Fruit fly (Drosophila melanogaster) whole organism, embryonic: ENCODE measurements around the gene CG6431.

Experiments used
- Abd-B ChIP-seq: fragments of 200-800 bp; sonication (Bioruptor generic); optimal IDR thresholded peaks from 2 replicates; lab custom pipeline; 2018; ENCODE audit warnings: missing biosample characterization, mild to moderate bottlenecking, missing genetic modification characterization, moderate library complexity
- Atf3 ChIP-seq: fragments of 200-800 bp; sonication (Bioruptor generic); optimal IDR thresholded peaks from 3 replicates; lab custom pipeline; 2016; ENCODE audit warnings: missing biosample characterization, missing genetic modification characterization
- BEAF-32 ChIP-seq: fragments of 200-800 bp; sonication (Bioruptor generic); optimal IDR thresholded peaks from 3 replicates; lab custom pipeline; 2017; ENCODE audit warnings: missing biosample characterization, missing genetic modification characterization, mild to moderate bottlenecking, moderate library complexity, missing genetic modification reagents
- CG1024 ChIP-seq: fragments of 200-800 bp; sonication (Bioruptor generic); IDR thresholded peaks from 2 replicates; pipeline ENCODE4 v1.3.6; 2022; ENCODE audit warnings: missing biosample characterization, missing genetic modification characterization
- CG10959 ChIP-seq: fragments of 200-800 bp; sonication (Bioruptor generic); IDR thresholded peaks from 2 replicates; pipeline ENCODE4 v1.3.6; 2022; ENCODE audit warnings: missing biosample characterization, missing genetic modification characterization
- CG11085 ChIP-seq: fragments of 200-800 bp; sonication (Bioruptor generic); IDR thresholded peaks from 2 replicates; pipeline ENCODE4 v1.3.6; 2022; ENCODE audit warnings: missing biosample characterization, missing genetic modification characterization
- CG12155 ChIP-seq: fragments of 200-800 bp; sonication (Bioruptor generic); optimal IDR thresholded peaks from 3 replicates; lab custom pipeline; 2016; ENCODE audit warnings: missing biosample characterization, missing genetic modification characterization
- CG13894 ChIP-seq: fragments of 200-800 bp; sonication (Bioruptor generic); optimal IDR thresholded peaks from 3 replicates; lab custom pipeline; 2018; ENCODE audit warnings: missing biosample characterization, mild to moderate bottlenecking, missing genetic modification characterization, moderate library complexity
- CG1603 ChIP-seq: fragments of 200-800 bp; sonication (Bioruptor generic); optimal IDR thresholded peaks from 2 replicates; lab custom pipeline; 2019; ENCODE audit warnings: missing biosample characterization, mild to moderate bottlenecking, missing genetic modification characterization, moderate library complexity
- CG16815 ChIP-seq: fragments of 200-800 bp; sonication (Bioruptor generic); optimal IDR thresholded peaks from 3 replicates; lab custom pipeline; 2017; ENCODE audit warnings: missing biosample characterization, mild to moderate bottlenecking, missing genetic modification characterization
- CG17328 ChIP-seq: fragments of 200-800 bp; sonication (Bioruptor generic); IDR thresholded peaks from 2 replicates; pipeline ENCODE4 v1.3.6; 2022; ENCODE audit warnings: missing biosample characterization, missing genetic modification characterization
- CG2116 ChIP-seq: fragments of 200-800 bp; sonication (Bioruptor generic); optimal IDR thresholded peaks from 3 replicates; lab custom pipeline; 2018; ENCODE audit warnings: missing biosample characterization, mild to moderate bottlenecking, missing genetic modification characterization
- CG3407 ChIP-seq: fragments of 200-800 bp; sonication (Bioruptor generic); optimal IDR thresholded peaks from 2 replicates; lab custom pipeline; 2018; ENCODE audit warnings: missing biosample characterization, mild to moderate bottlenecking, missing genetic modification characterization
- CG5953 ChIP-seq: fragments of 200-800 bp; sonication (Bioruptor generic); IDR thresholded peaks from 2 replicates; pipeline ENCODE4 v1.3.6; 2022; ENCODE audit warnings: missing biosample characterization, missing genetic modification characterization
- CG8290 ChIP-seq, 3 experiments: fragments of 200-800 bp; sonication (Bioruptor generic); optimal IDR thresholded peaks; 2 replicates each; lab custom pipeline; 2016 to 2019; ENCODE audit warnings: missing biosample characterization in 3 of 3, missing genetic modification characterization in 3 of 3, mild to moderate bottlenecking in 2 of 3, moderate library complexity in 1 of 3
- CG8359 ChIP-seq: fragments of 200-800 bp; sonication (Bioruptor generic); optimal IDR thresholded peaks from 2 replicates; lab custom pipeline; 2017; ENCODE audit warnings: missing biosample characterization, mild to moderate bottlenecking, missing genetic modification characterization, borderline replicate concordance
- Dip3 ChIP-seq: fragments of 200-800 bp; sonication (Bioruptor generic); optimal IDR thresholded peaks from 3 replicates; lab custom pipeline; 2016; ENCODE audit warnings: missing biosample characterization, missing genetic modification characterization
- Dref ChIP-seq: fragments of 200-800 bp; sonication (Bioruptor generic); IDR thresholded peaks from 2 replicates; pipeline ENCODE4 v1.3.6; 2022; ENCODE audit warnings: missing biosample characterization, missing genetic modification characterization
- E2f1 ChIP-seq: fragments of 200-800 bp; sonication (Bioruptor generic); IDR thresholded peaks from 2 replicates; pipeline ENCODE4 v1.3.6; 2022; ENCODE audit warnings: missing biosample characterization, missing genetic modification characterization
- HHEX ChIP-seq: fragments of 200-800 bp; sonication (Bioruptor generic); optimal IDR thresholded peaks from 3 replicates; lab custom pipeline; 2017; ENCODE audit warnings: missing biosample characterization, mild to moderate bottlenecking, missing genetic modification characterization, missing genetic modification reagents
- Hand ChIP-seq: fragments of 200-800 bp; sonication (Bioruptor generic); optimal IDR thresholded peaks from 2 replicates; lab custom pipeline; 2017; ENCODE audit warnings: mild to moderate bottlenecking, missing biosample characterization, missing genetic modification reagents, missing genetic modification characterization
- HmgD ChIP-seq: fragments of 200-800 bp; sonication (Bioruptor generic); optimal IDR thresholded peaks from 3 replicates; lab custom pipeline; 2016; ENCODE audit warnings: missing biosample characterization, missing genetic modification characterization
- HmgZ ChIP-seq: fragments of 200-800 bp; sonication (Bioruptor generic); optimal IDR thresholded peaks from 2 replicates; lab custom pipeline; 2018; ENCODE audit warnings: missing biosample characterization, mild to moderate bottlenecking, missing genetic modification characterization
- Hr78 ChIP-seq, 2 experiments: fragments of 200-800 bp in 1 of 2; fragments of >200 bp in 1 of 2; sonication (Bioruptor generic) in 1 of 2; optimal IDR thresholded peaks; 2 replicates each; lab custom pipeline; 2017 to 2019; ENCODE audit warnings: missing biosample characterization in 2 of 2, missing genetic modification characterization in 2 of 2, mild to moderate bottlenecking in 1 of 2, moderate library complexity in 1 of 2
- Med ChIP-seq: fragments of 200-800 bp; sonication (Bioruptor generic); peaks from one replicate; lab custom pipeline; 2016; ENCODE audit warnings: missing biosample characterization, missing genetic modification characterization, mild to moderate bottlenecking, inconsistent platforms, moderate library complexity
- Myb ChIP-seq: fragments of 200-800 bp; sonication (Bioruptor generic); optimal IDR thresholded peaks from 2 replicates; lab custom pipeline; 2016; ENCODE audit warnings: missing biosample characterization, missing genetic modification characterization
- Opbp ChIP-seq: fragments of 200-800 bp; sonication (Bioruptor generic); IDR thresholded peaks from 3 replicates; pipeline ENCODE4 v1.3.6; 2022; ENCODE audit warnings: missing biosample characterization, missing genetic modification characterization; ENCODE audit not compliant: partially characterized antibody
- Pdp1 ChIP-seq, 2 experiments: fragments of 200-800 bp; sonication (Bioruptor generic); optimal IDR thresholded peaks; 3 replicates each; lab custom pipeline; 2016; ENCODE audit warnings: missing biosample characterization in 2 of 2, missing genetic modification characterization in 2 of 2, mild to moderate bottlenecking in 1 of 2, moderate library complexity in 1 of 2
- Poxn ChIP-seq: fragments of 200-800 bp; sonication (Bioruptor generic); IDR thresholded peaks from 2 replicates; pipeline ENCODE4 v1.3.6; 2022; ENCODE audit warnings: missing biosample characterization, missing genetic modification characterization
- TFAM ChIP-seq: fragments of 200-800 bp; sonication (Bioruptor generic); optimal IDR thresholded peaks from 2 replicates; lab custom pipeline; 2017; ENCODE audit warnings: missing biosample characterization, missing genetic modification characterization, inconsistent platforms
- Tbp ChIP-seq: fragments of >200 bp; optimal IDR thresholded peaks from 2 replicates; lab custom pipeline; 2018; ENCODE audit warnings: missing biosample characterization, missing genetic modification characterization
- al ChIP-seq: fragments of 200-800 bp; sonication (Bioruptor generic); IDR thresholded peaks from 2 replicates; pipeline ENCODE4 v1.3.6; 2022; ENCODE audit warnings: missing biosample characterization, missing genetic modification characterization
- bbx ChIP-seq: fragments of 200-800 bp; sonication (Bioruptor generic); IDR thresholded peaks from 2 replicates; pipeline ENCODE4 v1.3.6; 2022; ENCODE audit warnings: missing biosample characterization, missing genetic modification characterization; ENCODE audit not compliant: partially characterized antibody
- bsh ChIP-seq, 2 experiments: fragments of 200-800 bp; sonication (Bioruptor generic); optimal IDR thresholded peaks; 2 replicates each; lab custom pipeline; 2017 to 2018; ENCODE audit warnings: mild to moderate bottlenecking in 2 of 2, missing biosample characterization in 2 of 2, missing genetic modification characterization in 2 of 2, moderate library complexity in 1 of 2
- cad ChIP-seq: fragments of >200 bp; optimal IDR thresholded peaks from 2 replicates; lab custom pipeline; 2017; ENCODE audit warnings: missing biosample characterization, missing genetic modification characterization
- emc ChIP-seq: fragments of 200-800 bp; sonication (Bioruptor generic); optimal IDR thresholded peaks from 2 replicates; lab custom pipeline; 2016; ENCODE audit warnings: missing biosample characterization, missing genetic modification characterization
- h ChIP-seq: fragments of >200 bp; optimal IDR thresholded peaks from 2 replicates; lab custom pipeline; 2017
- hth ChIP-seq: fragments of >200 bp; optimal IDR thresholded peaks from 2 replicates; lab custom pipeline; 2017; ENCODE audit warnings: inconsistent platforms
- ken ChIP-seq: fragments of 200-800 bp; sonication (Bioruptor generic); IDR thresholded peaks from 3 replicates; pipeline ENCODE4 v1.3.6; 2022; ENCODE audit warnings: missing biosample characterization, missing genetic modification characterization
- knrl ChIP-seq: fragments of 200-800 bp; sonication (Bioruptor generic); IDR thresholded peaks from 3 replicates; pipeline ENCODE4 v1.3.6; 2022; ENCODE audit warnings: missing biosample characterization, missing genetic modification characterization; ENCODE audit not compliant: partially characterized antibody
- maf-S ChIP-seq: fragments of 200-800 bp; sonication (Bioruptor generic); optimal IDR thresholded peaks from 2 replicates; lab custom pipeline; 2016; ENCODE audit warnings: missing biosample characterization, missing genetic modification characterization
- oc ChIP-seq: fragments of 200-800 bp; sonication (Bioruptor generic); optimal IDR thresholded peaks from 2 replicates; lab custom pipeline; 2018; ENCODE audit warnings: missing biosample characterization, mild to moderate bottlenecking, missing genetic modification characterization, moderate library complexity
- pfk ChIP-seq: fragments of 200-800 bp; sonication (Bioruptor generic); optimal IDR thresholded peaks from 2 replicates; lab custom pipeline; 2018; ENCODE audit warnings: missing biosample characterization, mild to moderate bottlenecking, missing genetic modification characterization, moderate library complexity
- pita ChIP-seq: fragments of 200-800 bp; sonication (Bioruptor generic); optimal IDR thresholded peaks from 2 replicates; lab custom pipeline; 2017; ENCODE audit warnings: missing biosample characterization, mild to moderate bottlenecking, missing genetic modification characterization
- ranshi ChIP-seq: fragments of 200-800 bp; sonication (Bioruptor generic); IDR thresholded peaks from 2 replicates; pipeline ENCODE4 v1.3.6; 2022; ENCODE audit warnings: missing biosample characterization, missing genetic modification characterization
- seq ChIP-seq: fragments of 200-800 bp; sonication (Bioruptor generic); IDR thresholded peaks from 2 replicates; pipeline ENCODE4 v1.3.6; 2022; ENCODE audit warnings: missing biosample characterization, missing genetic modification characterization
- sima ChIP-seq: fragments of 200-800 bp; sonication (Bioruptor generic); optimal IDR thresholded peaks from 2 replicates; lab custom pipeline; 2016; ENCODE audit warnings: missing biosample characterization, missing genetic modification characterization
- stwl ChIP-seq: fragments of 200-800 bp; sonication (Bioruptor generic); optimal IDR thresholded peaks from 3 replicates; lab custom pipeline; 2018; ENCODE audit warnings: missing biosample characterization, mild to moderate bottlenecking, missing genetic modification characterization, moderate library complexity
- tll ChIP-seq, 2 experiments: fragments of 200-800 bp in 1 of 2; fragments of >200 bp in 1 of 2; sonication (Bioruptor generic) in 1 of 2; optimal IDR thresholded peaks; 2 replicates each; lab custom pipeline; 2017 to 2019; ENCODE audit warnings: missing biosample characterization in 2 of 2, missing genetic modification characterization in 2 of 2, mild to moderate bottlenecking in 1 of 2, moderate library complexity in 1 of 2
- zen ChIP-seq: fragments of 200-800 bp; sonication (Bioruptor generic); optimal IDR thresholded peaks from 3 replicates; lab custom pipeline; 2018; ENCODE audit warnings: missing biosample characterization, mild to moderate bottlenecking, missing genetic modification characterization, moderate library complexity

CG6431 gene

dm6 chr2L:10703281-10703680, 20.7 kb upstream of the CG6431 start, which contains the start of gene CG6415 (continued):
- no peak for TF ChIP-seq pita (GFP tag; lab: Kevin White, UChicago)
- peak; percentile 63 for TF ChIP-seq Dip3 (GFP tag; lab: Kevin White, UChicago)
- TF ChIP-seq bbx (GFP tag; lab: Robert Waterston, UW) = no peak
- peak; percentile 68 for TF ChIP-seq E2f1 (GFP tag; lab: Robert Waterston, UW)
- TF ChIP-seq Tbp (GFP tag; lab: Kevin White, UChicago) = no peak
- TF ChIP-seq oc (tag; lab: Kevin White, UChicago) = peak; percentile 51
- no peak for TF ChIP-seq hth (lab: Kevin White, UChicago)
- TF ChIP-seq CG1024 (GFP tag; lab: Robert Waterston, UW) = no peak
- TF ChIP-seq CG16815 (GFP tag; lab: Kevin White, UChicago) = peak; percentile 31
- no peak for TF ChIP-seq knrl (GFP tag; lab: Robert Waterston, UW)
- peak; percentile 62 for TF ChIP-seq CG3407 (GFP tag; lab: Kevin White, UChicago)
- TF ChIP-seq maf-S (GFP tag; lab: Kevin White, UChicago) = peak; percentile 51
- peak; percentile 43 for TF ChIP-seq CG8359
- TF ChIP-seq Hr78 (GFP tag; optimal IDR thresholded peaks at IDR 0.05; lab: Kevin White, UChicago) = peak in 1 of 2 experiments; percentile 62
- TF ChIP-seq CG2116 = peak; percentile 12
- no peak for TF ChIP-seq Dref (GFP tag; lab: Robert Waterston, UW)
- TF ChIP-seq emc (GFP tag; lab: Kevin White, UChicago) = no peak
- TF ChIP-seq Med (GFP tag; lab: Kevin White, UChicago) = peak; percentile 95
- TF ChIP-seq sima = peak; percentile 11
- TF ChIP-seq CG8290 (GFP tag; optimal IDR thresholded peaks at IDR 0.05; lab: Kevin White, UChicago) = no peak
- peak in 1 of 2 experiments; percentile 80 for TF ChIP-seq CG8290 (tag; optimal IDR thresholded peaks at IDR 0.05; lab: Kevin White, UChicago)
- peak; percentile 75 for TF ChIP-seq CG17328 (GFP tag; lab: Robert Waterston, UW)
- no peak for TF ChIP-seq Poxn
- TF ChIP-seq HHEX = peak; percentile 70
- TF ChIP-seq stwl (tag; lab: Kevin White, UChicago) = no peak
- TF ChIP-seq bsh (GFP tag; optimal IDR thresholded peaks at IDR 0.05; lab: Kevin White, UChicago) = peak in 1 of 2 experiments; percentile 83
- peak; percentile 51 for TF ChIP-seq HmgZ (tag; lab: Kevin White, UChicago)
- TF ChIP-seq seq (GFP tag; lab: Robert Waterston, UW) = peak; percentile 73
- peak; percentile 43 for TF ChIP-seq CG13894
- no peak for TF ChIP-seq BEAF-32 (GFP tag; lab: Kevin White, UChicago)
- peak; percentile 36 for TF ChIP-seq TFAM (GFP tag; lab: Kevin White, UChicago)
- TF ChIP-seq Myb (GFP tag; lab: Kevin White, UChicago) = peak; percentile 45
- TF ChIP-seq Pdp1 (GFP tag; optimal IDR thresholded peaks at IDR 0.05; lab: Kevin White, UChicago) = peak; percentile 38 to 77
- peak; percentile 48 for TF ChIP-seq Abd-B (GFP tag; lab: Kevin White, UChicago)
- TF ChIP-seq zen = peak; percentile 81
- TF ChIP-seq ranshi = peak; percentile 64
- TF ChIP-seq CG12155 (GFP tag; lab: Kevin White, UChicago) = peak; percentile 70
- peak; percentile 32; the same call in 1 of the 2 replicates for TF ChIP-seq al (GFP tag; lab: Robert Waterston, UW)
- TF ChIP-seq Hand = no peak
- no peak for TF ChIP-seq cad (GFP tag; lab: Kevin White, UChicago)
- TF ChIP-seq Atf3 (GFP tag; lab: Kevin White, UChicago) = peak; percentile 48
- TF ChIP-seq h (lab: Kevin White, UChicago) = no peak
- peak; percentile 84 for TF ChIP-seq CG1603 (tag; lab: Kevin White, UChicago)
- TF ChIP-seq CG10959 (GFP tag; lab: Robert Waterston, UW) = peak; percentile 38; the same call in 1 of the 2 replicates
- no peak for TF ChIP-seq CG5953
- no peak for TF ChIP-seq tll (GFP tag; optimal IDR thresholded peaks at IDR 0.05; lab: Kevin White, UChicago)
- TF ChIP-seq HmgD (GFP tag; lab: Kevin White, UChicago) = no peak
- TF ChIP-seq ken (GFP tag; lab: Robert Waterston, UW) = peak; percentile 68
- no peak for TF ChIP-seq Opbp (GFP tag; lab: Robert Waterston, UW)
- peak; percentile 72 for TF ChIP-seq CG11085 (GFP tag; lab: Robert Waterston, UW)
- TF ChIP-seq pfk (GFP tag; lab: Kevin White, UChicago) = no peak
